Fruit fly (Drosophila melanogaster) whole organism, embryonic: ENCODE data around the gene Sb.

ENCODE experiments used
- Adf1 ChIP-seq: fragments of 200-800 bp; sonication (Bioruptor generic); IDR thresholded peaks from 2 replicates; pipeline ENCODE4 v1.3.6; 2022; ENCODE audit warnings: missing biosample characterization, missing genetic modification characterization
- B-H2 ChIP-seq: fragments of 200-800 bp; sonication (Bioruptor generic); optimal IDR thresholded peaks from 2 replicates; lab custom pipeline; 2018; ENCODE audit warnings: missing biosample characterization, mild to moderate bottlenecking, missing genetic modification characterization
- Bgb ChIP-seq: fragments of 200-800 bp; sonication (Bioruptor generic); IDR thresholded peaks from 2 replicates; pipeline ENCODE4 v1.3.6; 2022; ENCODE audit warnings: missing biosample characterization, missing genetic modification characterization; ENCODE audit not compliant: partially characterized antibody
- Bteb2 ChIP-seq: fragments of 200-800 bp; sonication (Bioruptor generic); optimal IDR thresholded peaks from 2 replicates; lab custom pipeline; 2016; ENCODE audit warnings: missing biosample characterization, missing genetic modification characterization
- CG10431 ChIP-seq: fragments of 200-800 bp; sonication (Bioruptor generic); optimal IDR thresholded peaks from 3 replicates; lab custom pipeline; 2018; ENCODE audit warnings: missing biosample characterization, mild to moderate bottlenecking, missing genetic modification characterization
- CG11456 ChIP-seq: fragments of 200-800 bp; sonication (Bioruptor generic); IDR thresholded peaks from 3 replicates; pipeline ENCODE4 v1.3.6; 2022; ENCODE audit warnings: missing biosample characterization, missing genetic modification characterization
- CG12104 ChIP-seq: fragments of 200-800 bp; sonication (Bioruptor generic); optimal IDR thresholded peaks from 3 replicates; lab custom pipeline; 2016; ENCODE audit warnings: missing biosample characterization, missing genetic modification characterization
- CG12391 ChIP-seq: fragments of 200-800 bp; sonication (Bioruptor generic); optimal IDR thresholded peaks from 3 replicates; lab custom pipeline; 2018; ENCODE audit warnings: missing biosample characterization, mild to moderate bottlenecking, missing genetic modification characterization, moderate library complexity
- CG12942 ChIP-seq: fragments of 200-800 bp; sonication (Bioruptor generic); optimal IDR thresholded peaks from 3 replicates; lab custom pipeline; 2016; ENCODE audit warnings: missing biosample characterization, missing genetic modification characterization
- CG13287 ChIP-seq: fragments of 200-800 bp; sonication (Bioruptor generic); IDR thresholded peaks from 2 replicates; pipeline ENCODE4 v1.3.6; 2022; ENCODE audit warnings: missing biosample characterization, missing genetic modification characterization; ENCODE audit not compliant: partially characterized antibody
- CG13775 ChIP-seq: fragments of 200-800 bp; sonication (Bioruptor generic); optimal IDR thresholded peaks from 3 replicates; lab custom pipeline; 2017; ENCODE audit warnings: missing biosample characterization, mild to moderate bottlenecking, missing genetic modification characterization
- CG14014 ChIP-seq: fragments of 200-800 bp; sonication (Bioruptor generic); IDR thresholded peaks from 2 replicates; pipeline ENCODE4 v1.3.6; 2022; ENCODE audit warnings: missing biosample characterization, missing genetic modification characterization
- CG16813 ChIP-seq: fragments of 200-800 bp; sonication (Bioruptor generic); IDR thresholded peaks from 3 replicates; pipeline ENCODE4 v1.3.6; 2022; ENCODE audit warnings: missing biosample characterization, missing genetic modification characterization; ENCODE audit not compliant: partially characterized antibody
- CG18011 ChIP-seq: fragments of 200-800 bp; sonication (Bioruptor generic); optimal IDR thresholded peaks from 2 replicates; lab custom pipeline; 2017; ENCODE audit warnings: missing biosample characterization, missing genetic modification characterization, mild to moderate bottlenecking, moderate library complexity, missing genotype
- CG18262 ChIP-seq: fragments of 200-800 bp; optimal IDR thresholded peaks from 3 replicates; lab custom pipeline; 2019; ENCODE audit warnings: missing biosample characterization, mild to moderate bottlenecking, missing genetic modification characterization, moderate library complexity
- CG18619 ChIP-seq: fragments of 200-800 bp; sonication (Bioruptor generic); optimal IDR thresholded peaks from 3 replicates; lab custom pipeline; 2017; ENCODE audit warnings: missing biosample characterization, mild to moderate bottlenecking, missing genetic modification characterization
- CG2875 ChIP-seq: fragments of 200-800 bp; sonication (Bioruptor generic); optimal IDR thresholded peaks from 2 replicates; lab custom pipeline; 2017; ENCODE audit warnings: missing biosample characterization, mild to moderate bottlenecking, missing genetic modification characterization, missing genetic modification reagents
- CG30403 ChIP-seq: fragments of 200-800 bp; sonication (Bioruptor generic); optimal IDR thresholded peaks from 3 replicates; lab custom pipeline; 2016; ENCODE audit warnings: missing biosample characterization, missing genetic modification characterization
- CG34422 ChIP-seq: fragments of 200-800 bp; sonication (Bioruptor generic); IDR thresholded peaks from 3 replicates; pipeline ENCODE4 v1.3.6; 2022; ENCODE audit warnings: missing biosample characterization, missing genetic modification characterization
- CG3726 ChIP-seq: fragments of 200-800 bp; sonication (Bioruptor generic); IDR thresholded peaks from 3 replicates; pipeline ENCODE4, ENCODE4 v1.3.6; 2022; ENCODE audit warnings: missing biosample characterization, missing genetic modification characterization
- CG4360 ChIP-seq: fragments of 200-800 bp; sonication (Bioruptor generic); IDR thresholded peaks from 2 replicates; pipeline ENCODE4 v1.3.6; 2022; ENCODE audit warnings: missing biosample characterization, missing genetic modification characterization
- CG7556 ChIP-seq: fragments of 200-800 bp; sonication (Bioruptor generic); optimal IDR thresholded peaks from 2 replicates; lab custom pipeline; 2017; ENCODE audit warnings: missing biosample characterization, mild to moderate bottlenecking, missing genetic modification characterization
- CG7745 ChIP-seq: fragments of 200-800 bp; sonication (Bioruptor generic); optimal IDR thresholded peaks from 2 replicates; lab custom pipeline; 2018; ENCODE audit warnings: missing biosample characterization, mild to moderate bottlenecking, missing genetic modification characterization, moderate library complexity
- D ChIP-seq, 2 experiments: fragments of 200-800 bp in 1 of 2; fragments of >200 bp in 1 of 2; sonication (Bioruptor generic) in 1 of 2; optimal IDR thresholded peaks; 2 replicates in 1 of 2; 3 replicates in 1 of 2; lab custom pipeline; 2017; ENCODE audit warnings: mild to moderate bottlenecking in 1 of 2, missing biosample characterization in 1 of 2, missing genetic modification characterization in 1 of 2, missing genetic modification reagents in 1 of 2
- Dip2 ChIP-seq: fragments of 200-800 bp; sonication (Bioruptor generic); IDR thresholded peaks from 2 replicates; pipeline ENCODE4 v1.3.6; 2022; ENCODE audit warnings: missing biosample characterization, missing genetic modification characterization
- HmgD ChIP-seq: fragments of 200-800 bp; sonication (Bioruptor generic); optimal IDR thresholded peaks from 3 replicates; lab custom pipeline; 2016; ENCODE audit warnings: missing biosample characterization, missing genetic modification characterization
- HmgZ ChIP-seq: fragments of 200-800 bp; sonication (Bioruptor generic); optimal IDR thresholded peaks from 2 replicates; lab custom pipeline; 2018; ENCODE audit warnings: missing biosample characterization, mild to moderate bottlenecking, missing genetic modification characterization
- Kr ChIP-seq: fragments of 200-800 bp; sonication (Bioruptor generic); optimal IDR thresholded peaks from 2 replicates; lab custom pipeline; 2017; ENCODE audit warnings: missing biosample characterization, mild to moderate bottlenecking, missing genetic modification characterization
- MBD-R2 ChIP-seq: fragments of 200-800 bp; sonication (Bioruptor generic); IDR thresholded peaks from 2 replicates; pipeline ENCODE4 v1.3.6; 2022; ENCODE audit warnings: missing biosample characterization, missing genetic modification characterization
- MTF-1 ChIP-seq: fragments of 200-800 bp; sonication (Bioruptor generic); optimal IDR thresholded peaks from 2 replicates; lab custom pipeline; 2018; ENCODE audit warnings: missing biosample characterization, mild to moderate bottlenecking, missing genetic modification characterization, borderline replicate concordance
- NC2α ChIP-seq: fragments of 200-800 bp; sonication (Bioruptor generic); optimal IDR thresholded peaks from 2 replicates; lab custom pipeline; 2016; ENCODE audit warnings: missing biosample characterization, missing genetic modification characterization
- Oli ChIP-seq: fragments of 200-800 bp; sonication (Bioruptor generic); optimal IDR thresholded peaks from 2 replicates; lab custom pipeline; 2018; ENCODE audit warnings: missing biosample characterization, mild to moderate bottlenecking, missing genetic modification characterization, moderate library complexity
- Sin3A ChIP-seq: fragments of >200 bp; optimal IDR thresholded peaks from 2 replicates; lab custom pipeline; 2018
- Sry-δ ChIP-seq: fragments of 200-800 bp; sonication (Bioruptor generic); optimal IDR thresholded peaks from 2 replicates; lab custom pipeline; 2016; ENCODE audit warnings: missing biosample characterization, missing genetic modification characterization
- abd-A ChIP-seq: fragments of 200-800 bp; sonication (Bioruptor generic); optimal IDR thresholded peaks from 3 replicates; lab custom pipeline; 2019; ENCODE audit warnings: missing biosample characterization, mild to moderate bottlenecking, missing genetic modification characterization, moderate library complexity
- br ChIP-seq: fragments of >200 bp; optimal IDR thresholded peaks from 2 replicates; lab custom pipeline; 2017
- cwo ChIP-seq: fragments of 200-800 bp; sonication (Bioruptor generic); optimal IDR thresholded peaks from 3 replicates; lab custom pipeline; 2017; ENCODE audit warnings: missing biosample characterization, missing genetic modification characterization, mild to moderate bottlenecking, moderate library complexity, missing genetic modification reagents
- dysf ChIP-seq: fragments of 200-800 bp; sonication (Bioruptor generic); IDR thresholded peaks from 3 replicates; pipeline ENCODE4 v1.3.6; 2022; ENCODE audit warnings: missing biosample characterization, missing genetic modification characterization
- ems ChIP-seq: fragments of 200-800 bp; sonication (Bioruptor generic); optimal IDR thresholded peaks from 3 replicates; lab custom pipeline; 2016; ENCODE audit warnings: missing biosample characterization, missing genetic modification characterization
- gce ChIP-seq: fragments of 200-800 bp; sonication (Bioruptor generic); IDR thresholded peaks from 3 replicates; pipeline ENCODE4 v1.3.6; 2022; ENCODE audit warnings: missing biosample characterization, missing genetic modification characterization
- gcm ChIP-seq: fragments of 200-800 bp; sonication (Bioruptor generic); optimal IDR thresholded peaks from 2 replicates; lab custom pipeline; 2019; ENCODE audit warnings: missing biosample characterization, mild to moderate bottlenecking, missing genetic modification characterization, moderate library complexity
- ham ChIP-seq: fragments of 200-800 bp; sonication (Bioruptor generic); IDR thresholded peaks from 2 replicates; pipeline ENCODE4 v1.3.6; 2022; ENCODE audit warnings: missing biosample characterization, missing genetic modification characterization
- jumu ChIP-seq: fragments of 200-800 bp; sonication (Bioruptor generic); optimal IDR thresholded peaks from 3 replicates; lab custom pipeline; 2016; ENCODE audit warnings: missing biosample characterization, missing genetic modification characterization
- lab ChIP-seq: fragments of 200-800 bp; sonication (Bioruptor generic); optimal IDR thresholded peaks from 3 replicates; lab custom pipeline; 2017; ENCODE audit warnings: missing biosample characterization, missing genetic modification characterization, mild to moderate bottlenecking, moderate library complexity, missing genetic modification reagents
- sc ChIP-seq, 3 experiments: fragments of >200 bp in 2 of 3; fragments of 200-800 bp in 1 of 3; sonication (Bioruptor generic) in 1 of 3; optimal IDR thresholded peaks; 2 replicates in 2 of 3; 3 replicates in 1 of 3; lab custom pipeline; 2017; ENCODE audit warnings: mild to moderate bottlenecking in 1 of 3, missing biosample characterization in 1 of 3, missing genetic modification characterization in 1 of 3, missing genetic modification reagents in 1 of 3
- sug ChIP-seq: fragments of 200-800 bp; optimal IDR thresholded peaks from 2 replicates; lab custom pipeline; 2019; ENCODE audit warnings: missing biosample characterization, mild to moderate bottlenecking, missing genetic modification characterization, moderate library complexity
- ttk ChIP-seq: fragments of 200-800 bp; sonication (Bioruptor generic); IDR thresholded peaks from 2 replicates; pipeline ENCODE4 v2.1.2; 2022; ENCODE audit warnings: missing biosample characterization, missing genetic modification characterization
- tx ChIP-seq: fragments of 200-800 bp; sonication (Bioruptor generic); optimal IDR thresholded peaks from 2 replicates; lab custom pipeline; 2016; ENCODE audit warnings: missing biosample characterization, missing genetic modification characterization

Sb gene

DNA sequence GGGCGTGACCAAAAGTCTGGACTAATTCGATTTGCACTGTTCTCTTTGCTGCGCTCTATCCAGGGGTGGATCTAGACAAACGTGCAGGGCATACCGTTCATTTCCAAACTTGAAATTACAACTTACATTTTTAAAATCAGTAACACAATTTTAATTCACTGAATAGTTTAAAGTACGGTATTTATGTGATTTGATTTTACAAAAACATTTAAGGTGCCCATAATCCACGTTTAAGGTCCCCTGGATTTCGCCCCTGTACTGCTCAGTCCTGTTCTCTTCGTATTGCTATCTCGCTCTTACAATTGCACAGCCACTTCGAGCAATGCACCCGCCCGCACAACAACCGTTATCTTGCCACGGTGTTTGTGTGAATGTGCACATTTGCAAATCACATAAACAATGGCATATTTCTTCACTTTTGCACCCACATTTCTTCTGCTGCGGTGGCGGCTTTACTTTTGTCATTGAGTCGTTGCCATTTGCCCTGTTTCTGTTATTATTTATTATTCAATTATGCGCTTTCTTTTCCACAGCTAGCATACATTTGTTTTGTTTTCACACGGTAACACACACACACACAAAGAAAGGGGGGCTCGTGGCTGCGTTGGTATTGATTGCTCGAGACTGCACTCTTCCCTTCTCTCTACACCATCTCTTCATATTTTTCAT lies 18.2 kb upstream of the Sb start (continued):
- TF ChIP-seq CG7556 (GFP tag; lab: Kevin White, UChicago) (peak; percentile 53), Kr (GFP tag; lab: Kevin White, UChicago) (no peak), CG12391 (tag; lab: Kevin White, UChicago) (peak; percentile 79), CG13775 (peak; percentile 56), HmgD (GFP tag; lab: Kevin White, UChicago) (no peak), CG34422 (GFP tag; lab: Robert Waterston, UW) (peak; percentile 81; the same call in 2 of the 3 replicates), br (lab: Kevin White, UChicago) (no peak), CG18619 (GFP tag; lab: Kevin White, UChicago) (peak; percentile 56), CG12104 (peak; percentile 27), jumu (GFP tag; lab: Kevin White, UChicago) (peak; percentile 72), tx (GFP tag; lab: Kevin White, UChicago) (peak; percentile 42), lab (GFP tag; lab: Kevin White, UChicago) (peak; percentile 73), MBD-R2 (GFP tag; lab: Robert Waterston, UW) (peak; percentile 12; the same call in 1 of the 2 replicates), Bteb2 (GFP tag; lab: Kevin White, UChicago) (peak; percentile 26), CG18262 (peak; percentile 89), CG10431 (no peak), abd-A (tag; lab: Kevin White, UChicago) (no peak), Dip2 (no peak), sug (tag; lab: Kevin White, UChicago) (no peak), CG13287 (GFP tag; lab: Robert Waterston, UW) (no peak), ems (peak; percentile 58), gcm (GFP tag; lab: Kevin White, UChicago) (peak; percentile 63), gce (GFP tag; lab: Robert Waterston, UW) (peak; percentile 58; the same call in 1 of the 3 replicates), CG12942 (GFP tag; lab: Kevin White, UChicago) (peak; percentile 45), B-H2 (no peak), Sin3A (lab: Kevin White, UChicago) (no peak), Sry-δ (peak; percentile 38), CG14014 (GFP tag; lab: Robert Waterston, UW) (peak; percentile 55; the same call in 1 of the 2 replicates), cwo (peak; percentile 10), ham (no peak), CG2875 (GFP tag; lab: Kevin White, UChicago) (peak; percentile 66), D (optimal IDR thresholded peaks at IDR 0.05; lab: Kevin White, UChicago) (no peak), D (GFP tag; optimal IDR thresholded peaks at IDR 0.05; lab: Kevin White, UChicago) (peak; percentile 76), CG7745 (no peak), MTF-1 (peak; percentile 50), CG18011 (no peak), NC2α (GFP tag; lab: Kevin White, UChicago) (peak; percentile 64), Oli (tag; lab: Kevin White, UChicago) (peak; percentile 77), ttk (peak; percentile 59; the same call in 1 of the 2 replicates), sc (optimal IDR thresholded peaks at IDR 0.05; lab: Kevin White, UChicago) (no peak), sc (GFP tag; optimal IDR thresholded peaks at IDR 0.05; lab: Kevin White, UChicago) (peak; percentile 58), CG11456 (peak; percentile 56; the same call in 1 of the 3 replicates), dysf (GFP tag; lab: Robert Waterston, UW) (peak; percentile 76), CG16813 (GFP tag; lab: Robert Waterston, UW) (peak; percentile 64), Bgb (0 out of 2 replicates have a peak, but pooled peaks have one; percentile 18), Adf1 (GFP tag; lab: Robert Waterston, UW) (no peak), HmgZ (peak; percentile 52), CG3726 (GFP tag; lab: Robert Waterston, UW) (peak; percentile 83; the same call in 2 of the 3 replicates), CG30403 (GFP tag; lab: Kevin White, UChicago) (peak; percentile 77), CG4360 (GFP tag; lab: Robert Waterston, UW) (0 out of 2 replicates have a peak, but pooled peaks have one; percentile 44)
